Worm (Caenorhabditis elegans) whole organism, L2 larva: ENCODE results near the gene lite-1.

Experiments used
- C34F6.9 ChIP-seq: fragments of 150-350 bp; optimal IDR thresholded peaks from 2 replicates; lab custom pipeline; 2014; ENCODE audit warnings: missing biosample characterization, missing genetic modification characterization
- Y55F3AM.14 ChIP-seq: fragments of 200-800 bp; sonication (Bioruptor generic); optimal IDR thresholded peaks from 2 replicates; lab custom pipeline; 2018; ENCODE audit warnings: mild to moderate bottlenecking, missing genetic modification characterization, missing compliant biosample characterization
- ZK546.5 ChIP-seq: sonication (generic microtip); optimal IDR thresholded peaks from 2 replicates; lab custom pipeline; 2017; ENCODE audit warnings: missing biosample characterization, missing genetic modification characterization
- alr-1 ChIP-seq: fragments of 150-350 bp; optimal IDR thresholded peaks from 2 replicates; lab custom pipeline; 2014; ENCODE audit warnings: missing biosample characterization, missing genetic modification characterization
- ama-1 ChIP-seq: fragments of 150-350 bp; optimal IDR thresholded peaks from 2 replicates; lab custom pipeline; 2018; ENCODE audit warnings: inconsistent platforms
- blmp-1 ChIP-seq: sonication (generic microtip); optimal IDR thresholded peaks from 2 replicates; lab custom pipeline; 2017; ENCODE audit warnings: missing genetic modification characterization, mild to moderate bottlenecking, missing compliant biosample characterization, antibody characterized with exemption, moderate library complexity; ENCODE audit not compliant: insufficient read depth
- ceh-16 ChIP-seq: fragments of 150-350 bp; optimal IDR thresholded peaks from 2 replicates; lab custom pipeline; 2014; ENCODE audit warnings: missing biosample characterization, missing genetic modification characterization
- ceh-82 ChIP-seq: fragments of 150-350 bp; optimal IDR thresholded peaks from 2 replicates; lab custom pipeline; 2014; ENCODE audit warnings: missing biosample characterization, missing genetic modification characterization
- crh-2 ChIP-seq: sonication (generic microtip); optimal IDR thresholded peaks from 2 replicates; lab custom pipeline; 2017; ENCODE audit warnings: missing biosample characterization, missing genetic modification characterization
- dmd-4 ChIP-seq: sonication (generic microtip); optimal IDR thresholded peaks from 2 replicates; lab custom pipeline; 2017; ENCODE audit warnings: missing biosample characterization, missing genetic modification characterization
- elt-1 ChIP-seq: fragments of 150-350 bp; optimal IDR thresholded peaks from 2 replicates; lab custom pipeline; 2014; ENCODE audit warnings: missing biosample characterization, missing genetic modification characterization
- elt-3 ChIP-seq: sonication (generic microtip); optimal IDR thresholded peaks from 2 replicates; lab custom pipeline; 2017; ENCODE audit warnings: missing biosample characterization, missing genetic modification characterization
- fos-1 ChIP-seq: fragments of 150-350 bp; optimal IDR thresholded peaks from 2 replicates; lab custom pipeline; 2014; ENCODE audit warnings: missing biosample characterization, missing genetic modification characterization
- gmeb-1 ChIP-seq: fragments of 150-350 bp; optimal IDR thresholded peaks from 2 replicates; lab custom pipeline; 2014; ENCODE audit warnings: missing biosample characterization, missing genetic modification characterization
- lin-11 ChIP-seq: fragments of 150-350 bp; sonication (generic microtip); optimal IDR thresholded peaks from 2 replicates; lab custom pipeline; 2014; ENCODE audit warnings: missing biosample characterization, missing genetic modification characterization, inconsistent platforms, mixed read lengths
- lin-13 ChIP-seq: fragments of 150-350 bp; optimal IDR thresholded peaks from 2 replicates; lab custom pipeline; 2014; ENCODE audit warnings: missing biosample characterization, missing genetic modification reagents, missing genetic modification characterization
- lin-39 ChIP-seq: fragments of 150-350 bp; optimal IDR thresholded peaks from 2 replicates; lab custom pipeline; 2014; ENCODE audit warnings: missing biosample characterization, missing genetic modification reagents, missing genetic modification characterization
- lsy-2 ChIP-seq, 2 experiments: fragments of 150-350 bp in 1 of 2; sonication (generic microtip) in 1 of 2; optimal IDR thresholded peaks; 2 replicates each; lab custom pipeline; 2014 to 2017; ENCODE audit warnings: missing biosample characterization in 2 of 2, missing genetic modification characterization in 2 of 2
- mab-5 ChIP-seq: fragments of 150-350 bp; optimal IDR thresholded peaks from 2 replicates; lab custom pipeline; 2014; ENCODE audit warnings: missing biosample characterization, missing genetic modification characterization
- mbf-1 ChIP-seq: sonication (generic microtip); optimal IDR thresholded peaks from 2 replicates; lab custom pipeline; 2017; ENCODE audit warnings: missing biosample characterization, missing genetic modification characterization
- mdl-1 ChIP-seq, 2 experiments: fragments of 150-350 bp in 1 of 2; sonication (generic microtip) in 1 of 2; optimal IDR thresholded peaks; 2 replicates each; lab custom pipeline; 2017; ENCODE audit warnings: missing biosample characterization in 2 of 2, missing genetic modification characterization in 2 of 2
- nhr-11 ChIP-seq: fragments of 150-350 bp; optimal IDR thresholded peaks from 2 replicates; lab custom pipeline; 2014; ENCODE audit warnings: missing biosample characterization, missing genetic modification characterization
- nhr-129 ChIP-seq: fragments of 150-350 bp; optimal IDR thresholded peaks from 2 replicates; lab custom pipeline; 2014; ENCODE audit warnings: missing biosample characterization, missing genetic modification characterization
- nhr-21 ChIP-seq: fragments of 150-350 bp; optimal IDR thresholded peaks from 2 replicates; lab custom pipeline; 2014; ENCODE audit warnings: missing biosample characterization, missing genetic modification characterization
- nhr-237 ChIP-seq: fragments of 150-350 bp; optimal IDR thresholded peaks from 2 replicates; lab custom pipeline; 2014; ENCODE audit warnings: missing biosample characterization, missing genetic modification characterization
- nhr-25 ChIP-seq: fragments of 150-350 bp; sonication (generic microtip); optimal IDR thresholded peaks from 3 replicates; lab custom pipeline; 2014; ENCODE audit warnings: missing biosample characterization, missing genetic modification characterization
- nhr-6 ChIP-seq: fragments of 150-350 bp; optimal IDR thresholded peaks from 2 replicates; lab custom pipeline; 2014; ENCODE audit warnings: missing biosample characterization, missing genetic modification characterization
- nhr-77 ChIP-seq: fragments of 150-350 bp; optimal IDR thresholded peaks from 2 replicates; lab custom pipeline; 2014; ENCODE audit warnings: missing biosample characterization, missing genetic modification characterization
- peb-1 ChIP-seq: fragments of 150-350 bp; optimal IDR thresholded peaks from 2 replicates; lab custom pipeline; 2014; ENCODE audit warnings: missing biosample characterization, missing genetic modification characterization
- sem-4 ChIP-seq: fragments of 150-350 bp; optimal IDR thresholded peaks from 2 replicates; lab custom pipeline; 2014; ENCODE audit warnings: missing biosample characterization, missing genetic modification reagents, missing genetic modification characterization
- sma-9 ChIP-seq, 2 experiments: fragments of 150-350 bp in 1 of 2; sonication (generic microtip) in 1 of 2; optimal IDR thresholded peaks; 2 replicates each; lab custom pipeline; 2014 to 2016; ENCODE audit warnings: missing genetic modification characterization in 2 of 2, mild to moderate bottlenecking in 1 of 2, missing biosample characterization in 1 of 2, missing compliant biosample characterization in 1 of 2, missing genetic modification reagents in 1 of 2, moderate library complexity in 1 of 2
- unc-55 ChIP-seq: fragments of 150-350 bp; sonication (generic microtip); optimal IDR thresholded peaks from 3 replicates; lab custom pipeline; 2014; ENCODE audit warnings: missing biosample characterization, missing genetic modification reagents, missing genetic modification characterization
- unc-62 ChIP-seq: fragments of 150-350 bp; optimal IDR thresholded peaks from 2 replicates; lab custom pipeline; 2014; ENCODE audit warnings: missing biosample characterization, missing genetic modification reagents, missing genetic modification characterization
- ztf-11 ChIP-seq: sonication (generic microtip); optimal IDR thresholded peaks from 2 replicates; lab custom pipeline; 2017; ENCODE audit warnings: missing biosample characterization, missing genetic modification characterization
- ztf-4 ChIP-seq: fragments of 150-350 bp; optimal IDR thresholded peaks from 2 replicates; lab custom pipeline; 2014; ENCODE audit warnings: missing biosample characterization, missing genetic modification characterization

Gene lite-1

ce11 chrX:6266739-6267138 lies 36.2 kb upstream of the lite-1 start, which contains the start of gene W05H9.2:
W05H9.2 (plus strand) TSS chrX:6267039.
- TF ChIP-seq nhr-25 (tag; lab: Kevin White, UChicago) (no peak), peb-1 (tag; lab: Kevin White, UChicago) (no peak), nhr-237 (tag; lab: Kevin White, UChicago) (no peak), fos-1 (tag; lab: Kevin White, UChicago) (no peak), nhr-129 (tag; lab: Kevin White, UChicago) (no peak), ceh-16 (tag; lab: Kevin White, UChicago) (no peak), unc-62 (GFP tag; lab: Kevin White, UChicago) (no peak), ztf-4 (tag; lab: Kevin White, UChicago) (no peak), elt-3 (no peak)

- TF ChIP-seq lin-13 (GFP tag; lab: Kevin White, UChicago) (no peak), crh-2 (tag; lab: Kevin White, UChicago) (peak; percentile 43), unc-55 (GFP tag; lab: Kevin White, UChicago) (peak; percentile 64), ztf-11 (no peak), gmeb-1 (tag; lab: Kevin White, UChicago) (no peak), ceh-82 (tag; lab: Kevin White, UChicago) (no peak), lin-11 (tag; lab: Kevin White, UChicago) (no peak), C34F6.9 (tag; lab: Kevin White, UChicago) (peak; percentile 59), nhr-129 (tag; lab: Kevin White, UChicago) (peak; percentile 17), nhr-11 (tag; lab: Kevin White, UChicago) (no peak), ZK546.5 (tag; lab: Kevin White, UChicago) (no peak), lsy-2 (tag; optimal IDR thresholded peaks at IDR 0.05; lab: Kevin White, UChicago) (peak in 1 of 2 experiments; percentile 55), Y55F3AM.14 (GFP tag; lab: Kevin White, UChicago) (no peak), ceh-16 (tag; lab: Kevin White, UChicago) (peak; percentile 32), peb-1 (tag; lab: Kevin White, UChicago) (no peak), lin-39 (tag; lab: Kevin White, UChicago) (no peak), blmp-1 (tag; lab: Kevin White, UChicago) (no peak), dmd-4 (tag; lab: Kevin White, UChicago) (no peak), mbf-1 (no peak), alr-1 (tag; lab: Kevin White, UChicago) (no peak), mdl-1 (tag; optimal IDR thresholded peaks at IDR 0.05; lab: Kevin White, UChicago) (peak in 1 of 2 experiments; percentile 10), mab-5 (tag; lab: Kevin White, UChicago) (peak; percentile 23), sma-9 (GFP tag; optimal IDR thresholded peaks at IDR 0.05; lab: Kevin White, UChicago) (peak; percentile 34), sma-9 (tag; optimal IDR thresholded peaks at IDR 0.05; lab: Kevin White, UChicago) (no peak), ama-1 (lab: Kevin White, UChicago) (no peak)
Observed at ce11 chrX:6263194-6263698, 32.7 kb upstream of the lite-1 start, which contains the start of gene W05H9.4. W05H9.4 (plus strand) TSS chrX:6263648.

- TF ChIP-seq fos-1 (tag; lab: Kevin White, UChicago) (no peak), nhr-21 (tag; lab: Kevin White, UChicago) (no peak), C34F6.9 (tag; lab: Kevin White, UChicago) (no peak), lin-13 (GFP tag; lab: Kevin White, UChicago) (no peak), nhr-6 (tag; lab: Kevin White, UChicago) (no peak), lin-11 (tag; lab: Kevin White, UChicago) (no peak), lsy-2 (tag; optimal IDR thresholded peaks at IDR 0.05; lab: Kevin White, UChicago) (peak in 1 of 2 experiments; percentile 26), nhr-129 (tag; lab: Kevin White, UChicago) (peak; percentile 10), dmd-4 (tag; lab: Kevin White, UChicago) (no peak), unc-55 (GFP tag; lab: Kevin White, UChicago) (no peak), elt-1 (tag; lab: Kevin White, UChicago) (no peak), ceh-82 (tag; lab: Kevin White, UChicago) (no peak), ama-1 (lab: Kevin White, UChicago) (no peak), mdl-1 (tag; optimal IDR thresholded peaks at IDR 0.05; lab: Kevin White, UChicago) (no peak), ceh-16 (tag; lab: Kevin White, UChicago) (no peak), sem-4 (tag; lab: Kevin White, UChicago) (no peak), gmeb-1 (tag; lab: Kevin White, UChicago) (no peak), unc-62 (GFP tag; lab: Kevin White, UChicago) (no peak), alr-1 (tag; lab: Kevin White, UChicago) (no peak), nhr-77 (tag; lab: Kevin White, UChicago) (no peak), sma-9 (GFP tag; optimal IDR thresholded peaks at IDR 0.05; lab: Kevin White, UChicago) (peak; percentile 18), sma-9 (tag; optimal IDR thresholded peaks at IDR 0.05; lab: Kevin White, UChicago) (no peak), mab-5 (tag; lab: Kevin White, UChicago) (no peak)
Observed at ce11 chrX:6259081-6259480, 28.5 kb upstream of the lite-1 start.
